Worm (Caenorhabditis elegans) whole organism, midembryonic: ENCODE data around the gene sri-29.

Source experiments
- T22C8.4 ChIP-seq: fragments of 200-800 bp; sonication (Bioruptor generic); IDR thresholded peaks from 2 replicates; pipeline ENCODE4 v1.3.6; 2022; ENCODE audit warnings: missing genetic modification characterization, missing compliant biosample characterization
- cog-1 ChIP-seq: sonication (generic microtip); optimal IDR thresholded peaks from 2 replicates; lab custom pipeline; 2016; ENCODE audit warnings: missing genetic modification characterization, missing compliant biosample characterization
- flt-1 ChIP-seq: fragments of 200-800 bp; sonication (Bioruptor generic); IDR thresholded peaks from 2 replicates; pipeline ENCODE4 v1.3.6; 2022; ENCODE audit warnings: missing genetic modification characterization, missing compliant biosample characterization
- klf-2 ChIP-seq: fragments of 200-800 bp; sonication (Bioruptor generic); conservative IDR thresholded peaks from 2 replicates; pipeline ENCODE4 v1.3.6; 2022; ENCODE audit warnings: missing genetic modification reagents, missing genetic modification characterization, missing compliant biosample characterization
- med-1 ChIP-seq: sonication (generic microtip); optimal IDR thresholded peaks from 2 replicates; lab custom pipeline; 2017; ENCODE audit warnings: missing genetic modification characterization, mild to moderate bottlenecking, missing compliant biosample characterization, antibody characterized with exemption, missing genetic modification reagents; ENCODE audit not compliant: insufficient read depth
- ref-1 ChIP-seq: fragments of 200-800 bp; sonication (Bioruptor generic); conservative IDR thresholded peaks from 2 replicates; pipeline ENCODE4 v1.3.6; 2022; ENCODE audit warnings: missing genetic modification reagents, missing genetic modification characterization, missing compliant biosample characterization
- tab-1 ChIP-seq: fragments of 200-800 bp; sonication (Bioruptor generic); IDR thresholded peaks from 2 replicates; pipeline ENCODE4 v1.3.6; 2022; ENCODE audit warnings: missing genetic modification characterization, missing compliant biosample characterization
- ztf-29 ChIP-seq: fragments of 200-800 bp; sonication (Bioruptor generic); IDR thresholded peaks from 2 replicates; pipeline ENCODE4 v1.3.6; 2022; ENCODE audit warnings: missing genetic modification reagents, missing genetic modification characterization, missing compliant biosample characterization

- TF ChIP-seq flt-1 (GFP tag; lab: Robert Waterston, UW), result no peak
- no peak for TF ChIP-seq ref-1 (GFP tag; lab: Robert Waterston, UW)
- TF ChIP-seq klf-2 (GFP tag; lab: Robert Waterston, UW), result no peak
- TF ChIP-seq ztf-29, result no peak
- TF ChIP-seq tab-1 (GFP tag; lab: Robert Waterston, UW), result no peak
- TF ChIP-seq cog-1 (tag; lab: Kevin White, UChicago), result no peak
- TF ChIP-seq T22C8.4, result no peak
- TF ChIP-seq med-1 (GFP tag; lab: Kevin White, UChicago), result no peak
Observed at ce11 chrII:3091268-3091667, 47.1 kb downstream of the sri-29 start, which contains the start of gene srg-21.
